Worm (Caenorhabditis elegans) whole organism, young adult: ENCODE measurements around the gene fbxc-20.

Experiments used
- F37B4.10 ChIP-seq: fragments of 200-800 bp; sonication (Bioruptor generic); IDR thresholded peaks from 2 replicates; pipeline ENCODE4 v1.3.6; 2022; ENCODE audit warnings: missing genetic modification characterization, missing compliant biosample characterization
- Y53F4B.3 ChIP-seq: fragments of 200-800 bp; sonication (Bioruptor generic); IDR thresholded peaks from 2 replicates; pipeline ENCODE4 v1.3.6; 2022; ENCODE audit warnings: missing genetic modification reagents, missing genetic modification characterization, missing compliant biosample characterization
- cebp-1 ChIP-seq, 2 experiments: fragments of 200-800 bp in 1 of 2; sonication (Bioruptor generic) in 1 of 2; sonication (generic microtip) in 1 of 2; IDR thresholded peaks in 1 of 2; optimal IDR thresholded peaks in 1 of 2; 2 replicates each; pipeline versions ENCODE4 v1.3.6 to Lab custom; 2017 to 2022; ENCODE audit warnings: missing compliant biosample characterization in 2 of 2, missing genetic modification characterization in 2 of 2, mild to moderate bottlenecking in 1 of 2, missing genetic modification reagents in 1 of 2, moderate library complexity in 1 of 2
- nhr-80 ChIP-seq: sonication (generic microtip); optimal IDR thresholded peaks from 2 replicates; lab custom pipeline; 2016; ENCODE audit warnings: missing genetic modification characterization, missing compliant biosample characterization
- sdz-38 ChIP-seq: sonication (generic microtip); optimal IDR thresholded peaks from 2 replicates; lab custom pipeline; 2016; ENCODE audit warnings: missing genotype, missing genetic modification characterization, missing compliant biosample characterization

- TF ChIP-seq nhr-80 (tag; lab: Kevin White, UChicago) (peak; percentile 30), cebp-1 (GFP tag; IDR thresholded peaks at IDR 0.05; lab: Robert Waterston, UW) (no peak), cebp-1 (tag; optimal IDR thresholded peaks at IDR 0.05; lab: Kevin White, UChicago) (no peak), F37B4.10 (GFP tag; lab: Robert Waterston, UW) (no peak), Y53F4B.3 (no peak), sdz-38 (tag; lab: Kevin White, UChicago) (no peak)
These were observed 23.3 kb downstream of the fbxc-20 start for ce11 chrII:2442243-2442642.
